Worm (Caenorhabditis elegans): Measurements from ENCODE around the gene F47C12.13.

DNA sequence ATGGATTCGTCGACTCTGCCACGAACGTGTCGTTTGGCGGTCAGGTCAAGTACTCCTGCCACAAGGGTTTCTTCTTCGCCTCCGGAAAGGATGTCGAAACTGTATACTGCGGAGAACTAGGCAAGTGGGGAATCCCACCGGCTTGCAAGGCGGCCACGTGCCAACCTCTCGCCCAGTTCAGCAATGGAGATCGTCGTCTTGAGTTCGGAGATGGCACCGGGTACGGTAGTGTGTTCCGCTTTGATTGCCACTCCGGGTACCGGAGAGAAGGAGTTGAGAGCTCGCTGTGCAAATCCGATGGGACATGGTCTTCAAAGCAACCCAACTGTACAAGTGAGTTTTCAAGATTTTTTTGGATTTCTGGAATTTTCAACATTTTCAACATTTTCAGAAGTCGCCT lies 5.4 kb upstream of the F47C12.13 start:
- TF ChIP-seq nhr-12 (tag; optimal IDR thresholded peaks at IDR 0.05) (no peak), ztf-4 (tag; optimal IDR thresholded peaks at IDR 0.05) (no peak), lin-39 (tag; optimal IDR thresholded peaks at IDR 0.05) (no peak), ama-1 (optimal IDR thresholded peaks at IDR 0.05) (no peak), lsy-2 (tag; optimal IDR thresholded peaks at IDR 0.05) (no peak), nhr-19 (GFP tag; conservative IDR thresholded peaks at IDR 0.05) (no peak), xbp-1 (tag; optimal IDR thresholded peaks at IDR 0.05) (no peak), ceh-90 (tag; optimal IDR thresholded peaks at IDR 0.05) (no peak), aly-2 (tag; optimal IDR thresholded peaks at IDR 0.05) (no peak)

All from whole organism, L1 larva.